Worm (Caenorhabditis elegans): Measurements from ENCODE around the gene C08B6.5.

- TF ChIP-seq zim-3 (tag; optimal IDR thresholded peaks at IDR 0.05) (no peak), B0261.1 (tag; optimal IDR thresholded peaks at IDR 0.05) (no peak), efl-1 (GFP tag; optimal IDR thresholded peaks at IDR 0.05) (no peak), mcd-1 (GFP tag; IDR thresholded peaks at IDR 0.05) (no peak), Y53F4B.3 (GFP tag; IDR thresholded peaks at IDR 0.05) (no peak), sea-2 (GFP tag; IDR thresholded peaks at IDR 0.05) (no peak), ceh-100 (GFP tag; IDR thresholded peaks at IDR 0.05) (no peak), ceh-79 (tag; optimal IDR thresholded peaks at IDR 0.05) (no peak)
Observed at ce11 chrV:10086141-10086540, 31.4 kb upstream of the C08B6.5 start.
